Worm (Caenorhabditis elegans) whole organism, L2 larva: ENCODE data around the gene F41H10.12.

Experiments used
- ZK546.5 ChIP-seq: sonication (generic microtip); optimal IDR thresholded peaks from 2 replicates; lab custom pipeline; 2017; ENCODE audit warnings: missing biosample characterization, missing genetic modification characterization
- ceh-82 ChIP-seq: fragments of 150-350 bp; optimal IDR thresholded peaks from 2 replicates; lab custom pipeline; 2014; ENCODE audit warnings: missing biosample characterization, missing genetic modification characterization
- crh-2 ChIP-seq: sonication (generic microtip); optimal IDR thresholded peaks from 2 replicates; lab custom pipeline; 2017; ENCODE audit warnings: missing biosample characterization, missing genetic modification characterization
- elt-1 ChIP-seq: fragments of 150-350 bp; optimal IDR thresholded peaks from 2 replicates; lab custom pipeline; 2014; ENCODE audit warnings: missing biosample characterization, missing genetic modification characterization
- nhr-12 ChIP-seq: fragments of 150-350 bp; optimal IDR thresholded peaks from 2 replicates; lab custom pipeline; 2014; ENCODE audit warnings: missing biosample characterization, missing genetic modification characterization

DNA sequence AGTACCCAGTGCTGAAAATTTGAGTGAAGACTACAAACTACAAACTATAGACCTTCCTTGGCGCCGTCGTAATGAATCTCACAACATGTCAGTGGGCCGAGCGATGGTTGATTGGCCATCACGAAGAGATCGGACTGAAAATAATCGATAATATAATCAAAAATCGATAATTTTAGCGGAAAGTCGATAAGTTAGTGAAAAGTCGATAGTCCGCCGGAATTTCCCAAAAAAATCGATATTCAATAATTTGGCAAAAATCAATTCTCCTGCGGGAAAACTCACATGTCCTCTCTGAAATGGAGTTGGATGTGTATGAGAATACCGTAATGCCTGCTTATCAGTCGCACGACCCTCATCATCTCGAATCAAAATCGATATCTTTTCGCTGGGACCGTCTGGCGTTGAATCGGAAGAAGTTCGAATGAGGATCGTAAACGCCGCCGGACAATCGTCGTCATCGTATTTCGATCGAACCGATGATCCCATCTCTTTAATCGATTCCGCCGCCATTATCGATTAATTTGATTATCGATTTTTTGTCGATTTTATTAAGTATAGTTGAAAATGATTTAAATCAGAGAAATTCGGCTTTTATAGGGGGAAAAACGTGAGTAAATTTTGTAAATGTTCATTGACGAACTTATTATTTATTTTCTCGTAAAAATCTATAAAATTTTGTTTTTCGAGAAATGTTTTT, 26.7 kb downstream of the F41H10.12 start, which contains the start of gene ZK616.8:
- no peak for TF ChIP-seq elt-1 (tag; lab: Kevin White, UChicago)
- no peak for TF ChIP-seq crh-2 (tag; lab: Kevin White, UChicago)
- no peak for TF ChIP-seq ceh-82 (tag; lab: Kevin White, UChicago)
- TF ChIP-seq ZK546.5 (tag; lab: Kevin White, UChicago): no peak
- TF ChIP-seq nhr-12 (tag; lab: Kevin White, UChicago): no peak
